Fruit fly (Drosophila melanogaster) whole organism, embryonic: ENCODE data around the gene Ythdc1.
A peak's percentile ranks its signal among the peaks of the same experiment; 100 is the strongest.

Experiments used
- Adf1 ChIP-seq: fragments of 200-800 bp; sonication (Bioruptor generic); IDR thresholded peaks from 2 replicates; pipeline ENCODE4 v1.3.6; 2022; ENCODE audit warnings: missing biosample characterization, missing genetic modification characterization
- CG14441 ChIP-seq: fragments of 200-800 bp; sonication (Bioruptor generic); IDR thresholded peaks from 2 replicates; pipeline ENCODE4 v1.3.6; 2022; ENCODE audit warnings: missing biosample characterization, missing genetic modification characterization
- CG17385 ChIP-seq: fragments of 200-800 bp; sonication (Bioruptor generic); optimal IDR thresholded peaks from 3 replicates; lab custom pipeline; 2018; ENCODE audit warnings: missing biosample characterization, mild to moderate bottlenecking, missing genetic modification characterization
- CG2120 ChIP-seq: fragments of 200-800 bp; sonication (Bioruptor generic); optimal IDR thresholded peaks from 3 replicates; lab custom pipeline; 2016; ENCODE audit warnings: missing biosample characterization, missing genetic modification characterization
- CG2129 ChIP-seq: fragments of 200-800 bp; sonication (Bioruptor generic); IDR thresholded peaks from 2 replicates; pipeline ENCODE4 v1.3.6; 2022; ENCODE audit warnings: missing biosample characterization, missing genetic modification characterization; ENCODE audit not compliant: partially characterized antibody
- CG2678 ChIP-seq: fragments of 200-800 bp; sonication (Bioruptor generic); optimal IDR thresholded peaks from 3 replicates; lab custom pipeline; 2019; ENCODE audit warnings: missing biosample characterization, mild to moderate bottlenecking, missing genetic modification characterization, moderate library complexity
- CG32772 ChIP-seq: fragments of 200-800 bp; sonication (Bioruptor generic); IDR thresholded peaks from 2 replicates; pipeline ENCODE4 v1.3.6; 2022; ENCODE audit warnings: missing biosample characterization, missing genetic modification characterization
- CG6175 ChIP-seq: fragments of 200-800 bp; sonication (Bioruptor generic); IDR thresholded peaks from 3 replicates; pipeline ENCODE4 v1.3.6; 2022; ENCODE audit warnings: missing biosample characterization, missing genetic modification characterization
- CG7786 ChIP-seq: fragments of 200-800 bp; sonication (Bioruptor generic); optimal IDR thresholded peaks from 2 replicates; lab custom pipeline; 2016; ENCODE audit warnings: missing biosample characterization, missing genetic modification characterization
- CG7963 ChIP-seq: fragments of 200-800 bp; sonication (Bioruptor generic); IDR thresholded peaks from 3 replicates; pipeline ENCODE4 v1.3.6; 2022; ENCODE audit warnings: missing biosample characterization, missing genetic modification characterization; ENCODE audit not compliant: partially characterized antibody
- Dbx ChIP-seq: fragments of 200-800 bp; sonication (Bioruptor generic); IDR thresholded peaks from 3 replicates; pipeline ENCODE4 v1.3.6; 2022; ENCODE audit warnings: missing biosample characterization, missing genetic modification characterization
- Hr51 ChIP-seq, 2 experiments: fragments of 200-800 bp; sonication (Bioruptor generic); optimal IDR thresholded peaks; 2 replicates in 1 of 2; 3 replicates in 1 of 2; lab custom pipeline; 2016 to 2018; ENCODE audit warnings: missing biosample characterization in 2 of 2, missing genetic modification characterization in 2 of 2, mild to moderate bottlenecking in 1 of 2, moderate library complexity in 1 of 2
- Hr78 ChIP-seq, 2 experiments: fragments of 200-800 bp in 1 of 2; fragments of >200 bp in 1 of 2; sonication (Bioruptor generic) in 1 of 2; optimal IDR thresholded peaks; 2 replicates each; lab custom pipeline; 2017 to 2019; ENCODE audit warnings: missing biosample characterization in 2 of 2, missing genetic modification characterization in 2 of 2, mild to moderate bottlenecking in 1 of 2, moderate library complexity in 1 of 2
- Med ChIP-seq: fragments of 200-800 bp; sonication (Bioruptor generic); peaks from one replicate; lab custom pipeline; 2016; ENCODE audit warnings: missing biosample characterization, missing genetic modification characterization, mild to moderate bottlenecking, inconsistent platforms, moderate library complexity
- Nf-YC ChIP-seq: fragments of 200-800 bp; optimal IDR thresholded peaks from 3 replicates; lab custom pipeline; 2019; ENCODE audit warnings: missing biosample characterization, mild to moderate bottlenecking, missing genetic modification characterization, moderate library complexity
- Pdp1 ChIP-seq, 2 experiments: fragments of 200-800 bp; sonication (Bioruptor generic); optimal IDR thresholded peaks; 3 replicates each; lab custom pipeline; 2016; ENCODE audit warnings: missing biosample characterization in 2 of 2, missing genetic modification characterization in 2 of 2, mild to moderate bottlenecking in 1 of 2, moderate library complexity in 1 of 2
- Trl ChIP-seq, 3 experiments: fragments of >200 bp in 2 of 3; fragments of 200-800 bp in 1 of 3; sonication (Bioruptor generic) in 1 of 3; optimal IDR thresholded peaks; 2 replicates in 1 of 3; 3 replicates in 2 of 3; lab custom pipeline; 2016 to 2017; ENCODE audit warnings: missing biosample characterization in 1 of 3, missing genetic modification characterization in 1 of 3
- Xbp1 ChIP-seq: fragments of 200-800 bp; sonication (Bioruptor generic); optimal IDR thresholded peaks from 3 replicates; lab custom pipeline; 2016; ENCODE audit warnings: missing biosample characterization, mild to moderate bottlenecking, missing genetic modification characterization
- abd-A ChIP-seq: fragments of 200-800 bp; sonication (Bioruptor generic); optimal IDR thresholded peaks from 3 replicates; lab custom pipeline; 2019; ENCODE audit warnings: missing biosample characterization, mild to moderate bottlenecking, missing genetic modification characterization, moderate library complexity
- aop ChIP-seq: fragments of 200-800 bp; sonication (Bioruptor generic); IDR thresholded peaks from 2 replicates; pipeline ENCODE4 v1.3.6; 2022; ENCODE audit warnings: missing biosample characterization, missing genetic modification characterization
- bsh ChIP-seq, 2 experiments: fragments of 200-800 bp; sonication (Bioruptor generic); optimal IDR thresholded peaks; 2 replicates each; lab custom pipeline; 2017 to 2018; ENCODE audit warnings: mild to moderate bottlenecking in 2 of 2, missing biosample characterization in 2 of 2, missing genetic modification characterization in 2 of 2, moderate library complexity in 1 of 2
- cwo ChIP-seq: fragments of 200-800 bp; sonication (Bioruptor generic); optimal IDR thresholded peaks from 3 replicates; lab custom pipeline; 2017; ENCODE audit warnings: missing biosample characterization, missing genetic modification characterization, mild to moderate bottlenecking, moderate library complexity, missing genetic modification reagents
- en ChIP-seq: fragments of 200-800 bp; sonication (Bioruptor generic); optimal IDR thresholded peaks from 2 replicates; lab custom pipeline; 2016; ENCODE audit warnings: missing biosample characterization, missing genetic modification characterization
- lov ChIP-seq, 2 experiments: fragments of 200-800 bp in 1 of 2; fragments of >200 bp in 1 of 2; sonication (Bioruptor generic) in 1 of 2; IDR thresholded peaks in 1 of 2; optimal IDR thresholded peaks in 1 of 2; 2 replicates in 1 of 2; 3 replicates in 1 of 2; pipeline versions ENCODE4 v1.3.6 to Lab custom; 2017 to 2022; ENCODE audit warnings: missing biosample characterization in 1 of 2, missing genetic modification characterization in 1 of 2
- nom ChIP-seq: fragments of 200-800 bp; sonication (Bioruptor generic); optimal IDR thresholded peaks from 2 replicates; lab custom pipeline; 2017; ENCODE audit warnings: missing biosample characterization, missing genetic modification characterization, mild to moderate bottlenecking, moderate library complexity, missing genetic modification reagents
- pros ChIP-seq: fragments of 200-800 bp; sonication (Bioruptor generic); optimal IDR thresholded peaks from 3 replicates; lab custom pipeline; 2019; ENCODE audit warnings: missing biosample characterization, mild to moderate bottlenecking, missing genetic modification characterization, moderate library complexity
- row ChIP-seq: fragments of 200-800 bp; sonication (Bioruptor generic); IDR thresholded peaks from 3 replicates; pipeline ENCODE4 v1.3.6; 2022; ENCODE audit warnings: missing biosample characterization, missing genetic modification characterization
- slbo ChIP-seq: fragments of 200-800 bp; sonication (Bioruptor generic); IDR thresholded peaks from 2 replicates; pipeline ENCODE4 v1.3.6; 2022; ENCODE audit warnings: missing biosample characterization, missing genetic modification characterization
- sr ChIP-seq: fragments of 200-800 bp; sonication (Bioruptor generic); IDR thresholded peaks from 3 replicates; pipeline ENCODE4 v1.3.6; 2022; ENCODE audit warnings: missing biosample characterization, missing genetic modification characterization
- tgo ChIP-seq: fragments of 200-800 bp; sonication (Bioruptor generic); IDR thresholded peaks from 3 replicates; pipeline ENCODE4 v1.3.6; 2022; ENCODE audit warnings: missing biosample characterization, missing genetic modification characterization
- tio ChIP-seq: fragments of 200-800 bp; sonication (Bioruptor generic); optimal IDR thresholded peaks from 2 replicates; lab custom pipeline; 2017; ENCODE audit warnings: missing biosample characterization, missing genetic modification characterization, inconsistent platforms
- vvl ChIP-seq: fragments of 200-800 bp; sonication (Bioruptor generic); IDR thresholded peaks from 2 replicates; pipeline ENCODE4 v1.3.6; 2022; ENCODE audit warnings: missing biosample characterization, missing genetic modification characterization
- z ChIP-seq: fragments of 200-800 bp; sonication (Bioruptor generic); IDR thresholded peaks from 3 replicates; pipeline ENCODE4 v1.3.6; 2022; ENCODE audit warnings: missing biosample characterization, missing genetic modification characterization

Gene Ythdc1

DNA sequence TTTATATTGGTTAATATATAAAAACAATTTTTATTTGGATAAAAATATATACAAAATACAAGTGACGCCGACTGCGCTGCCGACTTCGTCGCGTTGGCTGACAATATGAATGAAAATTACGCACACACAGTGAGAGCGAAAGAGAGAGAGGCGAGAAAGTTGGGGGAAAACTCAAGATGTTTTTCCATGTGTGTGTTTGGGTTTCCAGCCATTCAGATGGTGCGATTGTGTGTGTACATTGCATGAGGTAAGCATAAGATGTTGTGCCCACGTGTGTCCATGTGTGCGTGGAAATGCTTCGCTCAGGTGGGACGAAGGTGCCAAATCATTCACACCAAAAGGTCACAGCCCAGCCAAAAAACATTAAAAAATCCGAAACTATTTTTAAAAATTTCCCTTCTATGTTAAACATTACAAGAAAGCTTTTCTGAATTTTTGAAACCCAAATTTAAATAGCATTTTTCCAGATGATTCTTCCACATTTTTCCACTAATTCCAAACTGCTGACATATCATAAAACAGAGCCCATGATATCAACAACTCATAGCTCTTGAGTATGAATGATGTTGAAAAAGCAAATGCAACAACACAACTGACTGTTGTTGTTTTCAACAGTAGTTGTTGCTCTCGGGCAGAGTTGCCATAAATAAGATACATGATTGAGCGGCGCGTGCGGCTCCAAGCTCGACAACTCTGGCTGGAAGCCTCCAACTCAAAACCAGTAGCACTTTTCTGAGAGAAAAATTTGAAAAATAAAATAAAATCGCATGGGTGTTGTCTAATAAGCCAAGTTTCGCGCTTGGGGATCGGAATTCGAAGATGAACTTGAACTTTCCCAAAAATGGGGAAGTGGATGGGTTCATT is 45.6 kb upstream of the Ythdc1 start (continued):
- TF ChIP-seq Pdp1 (GFP tag; optimal IDR thresholded peaks at IDR 0.05; lab: Kevin White, UChicago) (peak in 1 of 2 experiments; percentile 61), aop (GFP tag; lab: Robert Waterston, UW) (peak; percentile 67), Med (peak; percentile 45), Hr78 (GFP tag; optimal IDR thresholded peaks at IDR 0.05; lab: Kevin White, UChicago) (peak in 1 of 2 experiments; percentile 8), vvl (GFP tag; lab: Robert Waterston, UW) (peak; percentile 11; the same call in 1 of the 2 replicates), Dbx (GFP tag; lab: Robert Waterston, UW) (no peak), abd-A (tag; lab: Kevin White, UChicago) (no peak), tio (peak; percentile 4), CG14441 (GFP tag; lab: Robert Waterston, UW) (0 out of 2 replicates have a peak, but pooled peaks have one; percentile 29), z (GFP tag; lab: Robert Waterston, UW) (peak; percentile 66), en (GFP tag; lab: Kevin White, UChicago) (no peak), CG32772 (GFP tag; lab: Robert Waterston, UW) (no peak), nom (GFP tag; lab: Kevin White, UChicago) (no peak), CG7963 (GFP tag; lab: Robert Waterston, UW) (no peak), Trl (optimal IDR thresholded peaks at IDR 0.05; lab: Kevin White, UChicago) (peak in 1 of 2 experiments; percentile 51), Trl (GFP tag; optimal IDR thresholded peaks at IDR 0.05; lab: Kevin White, UChicago) (no peak), CG6175 (GFP tag; lab: Robert Waterston, UW) (no peak), slbo (GFP tag; lab: Robert Waterston, UW) (peak; percentile 7; the same call in 1 of the 2 replicates), cwo (GFP tag; lab: Kevin White, UChicago) (no peak), Nf-YC (no peak), bsh (GFP tag; optimal IDR thresholded peaks at IDR 0.05; lab: Kevin White, UChicago) (peak in 1 of 2 experiments; percentile 3), Adf1 (GFP tag; lab: Robert Waterston, UW) (peak; percentile 67), CG2120 (GFP tag; lab: Kevin White, UChicago) (peak; percentile 2), lov (optimal IDR thresholded peaks at IDR 0.05; lab: Kevin White, UChicago) (no peak), lov (GFP tag; IDR thresholded peaks at IDR 0.05; lab: Robert Waterston, UW) (0 out of 3 replicates have a peak, but pooled peaks have one; percentile 3), Xbp1 (peak; percentile 10), tgo (GFP tag; lab: Robert Waterston, UW) (0 out of 3 replicates have a peak, but pooled peaks have one; percentile 32), CG7786 (GFP tag; lab: Kevin White, UChicago) (no peak), row (GFP tag; lab: Robert Waterston, UW) (0 out of 3 replicates have a peak, but pooled peaks have one; percentile 26), sr (GFP tag; lab: Robert Waterston, UW) (0 out of 3 replicates have a peak, but pooled peaks have one; percentile 43), Hr51 (GFP tag; optimal IDR thresholded peaks at IDR 0.05; lab: Kevin White, UChicago) (peak in 1 of 2 experiments; percentile 1), CG17385 (GFP tag; lab: Kevin White, UChicago) (peak; percentile 14), CG2129 (GFP tag; lab: Robert Waterston, UW) (no peak), CG2678 (tag; lab: Kevin White, UChicago) (peak; percentile 9), pros (GFP tag; lab: Kevin White, UChicago) (peak; percentile 87)
- TF ChIP-seq, all 482 proteins: peak for 45
